Worm (Caenorhabditis elegans) whole organism, midembryonic: ENCODE measurements around the gene spon-1.

ENCODE experiments used
- T22C8.4 ChIP-seq: fragments of 200-800 bp; sonication (Bioruptor generic); IDR thresholded peaks from 2 replicates; pipeline ENCODE4 v1.3.6; 2022; ENCODE audit warnings: missing genetic modification characterization, missing compliant biosample characterization
- flt-1 ChIP-seq: fragments of 200-800 bp; sonication (Bioruptor generic); IDR thresholded peaks from 2 replicates; pipeline ENCODE4 v1.3.6; 2022; ENCODE audit warnings: missing genetic modification characterization, missing compliant biosample characterization
- ztf-29 ChIP-seq: fragments of 200-800 bp; sonication (Bioruptor generic); IDR thresholded peaks from 2 replicates; pipeline ENCODE4 v1.3.6; 2022; ENCODE audit warnings: missing genetic modification reagents, missing genetic modification characterization, missing compliant biosample characterization

ce11 chrII:7098578-7098977 is 17.8 kb upstream of the spon-1 start, which contains the start of gene mct-5:
- no peak for TF ChIP-seq ztf-29 (GFP tag; lab: Robert Waterston, UW)
- TF ChIP-seq flt-1: no peak
- no peak for TF ChIP-seq T22C8.4 (GFP tag; lab: Robert Waterston, UW)
